Fruit fly (Drosophila melanogaster): ENCODE measurements around the gene mab-21.

The mab-21 gene

DNA sequence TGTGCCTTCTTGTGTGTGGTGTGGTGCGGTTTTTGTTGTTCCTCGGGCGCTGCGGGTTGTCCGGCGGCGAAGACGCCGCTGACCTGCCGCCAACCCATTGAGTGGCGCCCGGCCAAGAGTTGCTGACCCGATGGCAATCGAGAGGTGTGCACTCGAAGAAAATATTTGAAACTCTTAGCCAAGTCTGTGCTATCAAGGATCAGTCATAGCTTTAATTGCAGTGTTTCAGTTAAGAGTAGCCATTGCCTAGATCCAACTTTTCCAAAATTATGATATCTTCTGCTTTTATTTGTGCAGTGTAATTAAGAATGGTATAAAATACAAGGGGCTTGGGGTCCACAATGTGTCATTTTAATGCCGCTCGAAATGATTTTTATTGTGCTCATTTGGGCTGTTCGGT lies 11.7 kb upstream of the mab-21 start (continued):
- TF ChIP-seq Six4 (GFP tag; optimal IDR thresholded peaks at IDR 0.05) (peak; percentile 37), CG13424 (tag; optimal IDR thresholded peaks at IDR 0.05) (peak; percentile 43), CG6791 (GFP tag; IDR thresholded peaks at IDR 0.05; ENCODE audit: partially characterized antibody) (no peak), slou (GFP tag; optimal IDR thresholded peaks at IDR 0.05) (no peak), ro (GFP tag; IDR thresholded peaks at IDR 0.05) (no peak), CG1832 (GFP tag; optimal IDR thresholded peaks at IDR 0.05) (no peak), CG7372 (GFP tag; IDR thresholded peaks at IDR 0.05) (0 out of 2 replicates have a peak, but pooled peaks have one; percentile 35), cas (GFP tag; IDR thresholded peaks at IDR 0.05) (no peak), CG31224 (GFP tag; IDR thresholded peaks at IDR 0.05) (no peak), nau (GFP tag; optimal IDR thresholded peaks at IDR 0.05) (no peak), CG1647 (GFP tag; optimal IDR thresholded peaks at IDR 0.05) (no peak), ERR (GFP tag; optimal IDR thresholded peaks at IDR 0.05) (no peak), schlank (tag; optimal IDR thresholded peaks at IDR 0.05) (no peak), CG32772 (GFP tag; IDR thresholded peaks at IDR 0.05) (no peak; the same call in 1 of the 2 replicates), CG12659 (GFP tag; optimal IDR thresholded peaks at IDR 0.05) (peak; percentile 5), Trl (optimal IDR thresholded peaks at IDR 0.05) (no peak), Trl (GFP tag; optimal IDR thresholded peaks at IDR 0.05) (no peak), CG3281 (GFP tag; optimal IDR thresholded peaks at IDR 0.05) (no peak), p53 (GFP tag; optimal IDR thresholded peaks at IDR 0.05) (no peak), CG7963 (GFP tag; IDR thresholded peaks at IDR 0.05; ENCODE audit: partially characterized antibody) (no peak), bigmax (GFP tag; optimal IDR thresholded peaks at IDR 0.05) (no peak), CG17568 (GFP tag; optimal IDR thresholded peaks at IDR 0.05) (no peak), CTCF (GFP tag; optimal IDR thresholded peaks at IDR 0.05) (no peak), Doc2 (GFP tag; IDR thresholded peaks at IDR 0.05) (no peak), gsb-n (tag; optimal IDR thresholded peaks at IDR 0.05) (peak; percentile 31), CG10366 (GFP tag; IDR thresholded peaks at IDR 0.05) (no peak), hbn (GFP tag; IDR thresholded peaks at IDR 0.05; ENCODE audit: partially characterized antibody) (no peak), CG12219 (GFP tag; optimal IDR thresholded peaks at IDR 0.05) (peak; percentile 24), chif (GFP tag; optimal IDR thresholded peaks at IDR 0.05) (peak; percentile 14 to 71), prd (optimal IDR thresholded peaks at IDR 0.05) (no peak), prd (GFP tag; IDR thresholded peaks at IDR 0.05) (peak; percentile 56; the same call in 2 of the 3 replicates), Sry-β (GFP tag; optimal IDR thresholded peaks at IDR 0.05) (no peak), CG33213 (GFP tag; optimal IDR thresholded peaks at IDR 0.05) (no peak), NFAT (GFP tag; IDR thresholded peaks at IDR 0.05) (no peak), ttk (GFP tag; IDR thresholded peaks at IDR 0.05) (0 out of 2 replicates have a peak, but pooled peaks have one; percentile 30), her (GFP tag; optimal IDR thresholded peaks at IDR 0.05) (no peak), btn (GFP tag; optimal IDR thresholded peaks at IDR 0.05) (peak; percentile 32), BEAF-32 (GFP tag; optimal IDR thresholded peaks at IDR 0.05) (no peak), sna (GFP tag; IDR thresholded peaks at IDR 0.05; ENCODE audit: partially characterized antibody) (no peak), CG10209 (GFP tag; optimal IDR thresholded peaks at IDR 0.05) (peak; percentile 46), Hmx (GFP tag; optimal IDR thresholded peaks at IDR 0.05) (no peak), unpg (GFP tag; optimal IDR thresholded peaks at IDR 0.05) (peak; percentile 64), Atf3 (GFP tag; optimal IDR thresholded peaks at IDR 0.05) (peak; percentile 41), HLH3B (GFP tag; IDR thresholded peaks at IDR 0.05) (no peak), CkIIα-i1 (GFP tag; IDR thresholded peaks at IDR 0.05) (no peak), CG18262 (tag; optimal IDR thresholded peaks at IDR 0.05) (peak; percentile 75), CG10321 (GFP tag; IDR thresholded peaks at IDR 0.05) (no peak), sens-2 (GFP tag; IDR thresholded peaks at IDR 0.05) (no peak), CG2199 (GFP tag; IDR thresholded peaks at IDR 0.05) (no peak), Taf1 (GFP tag; IDR thresholded peaks at IDR 0.05) (no peak), sc (optimal IDR thresholded peaks at IDR 0.05) (no peak), sc (GFP tag; optimal IDR thresholded peaks at IDR 0.05) (peak; percentile 47), Max (GFP tag; optimal IDR thresholded peaks at IDR 0.05) (no peak)
